Fruit fly (Drosophila melanogaster) whole organism: ENCODE measurements around the gene Kap3.

Source experiments
- CG8478 ChIP-seq: fragments of >200 bp; optimal IDR thresholded peaks from 2 replicates; lab custom pipeline; 2018; ENCODE audit warnings: inconsistent platforms
- Dll ChIP-seq: fragments of >200 bp; optimal IDR thresholded peaks from 2 replicates; lab custom pipeline; 2017
- EcR ChIP-seq, 2 experiments: fragments of >200 bp; optimal IDR thresholded peaks; 2 replicates each; lab custom pipeline; 2017; ENCODE audit warnings: missing biosample characterization in 2 of 2, missing genetic modification characterization in 2 of 2, missing genetic modification reagents in 2 of 2
- pan ChIP-seq: fragments of >200 bp; optimal IDR thresholded peaks from 2 replicates; lab custom pipeline; 2017
- psq ChIP-seq: fragments of >200 bp; optimal IDR thresholded peaks from 2 replicates; lab custom pipeline; 2017

dm6 chrX:11383530-11383929 is 43.6 kb upstream of the Kap3 start:
- TF ChIP-seq CG8478 (lab: Kevin White, UChicago): no peak
- TF ChIP-seq Dll (lab: Kevin White, UChicago): no peak
- no peak for TF ChIP-seq EcR (GFP tag; optimal IDR thresholded peaks at IDR 0.05; lab: Kevin White, UChicago)
- no peak for TF ChIP-seq pan (lab: Kevin White, UChicago)
- no peak for TF ChIP-seq psq
